Worm (Caenorhabditis elegans): Measurements from ENCODE around the gene msp-57.

The msp-57 gene

DNA sequence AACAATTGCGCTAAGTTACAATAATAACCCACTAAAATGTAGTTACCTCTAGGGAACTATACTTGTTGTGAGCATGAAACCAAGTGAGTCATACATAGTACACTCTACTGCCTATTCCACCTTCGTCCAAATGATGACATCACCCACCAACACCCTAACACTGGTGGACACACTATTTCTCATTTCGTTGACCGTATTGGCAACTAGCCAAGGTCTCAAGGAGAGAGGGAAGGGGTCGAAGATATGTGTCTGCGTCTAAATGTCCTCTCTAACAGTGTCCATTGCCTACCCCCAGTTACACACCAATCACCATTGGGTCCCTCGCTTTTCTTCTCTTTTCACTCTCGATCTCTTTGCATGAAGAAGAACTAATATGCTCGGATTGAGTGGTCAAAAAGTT is 15.5 kb downstream of the msp-57 start (continued):
- no peak for TF ChIP-seq hlh-11 (tag; optimal IDR thresholded peaks at IDR 0.05)
- no peak for TF ChIP-seq zag-1 (tag; optimal IDR thresholded peaks at IDR 0.05)
- TF ChIP-seq cey-2 (tag; optimal IDR thresholded peaks at IDR 0.05; ENCODE audit: borderline replicate concordance, insufficient read depth) = no peak
- TF ChIP-seq nhr-42 (GFP tag; IDR thresholded peaks at IDR 0.05) = no peak
- TF ChIP-seq egl-43 (GFP tag; IDR thresholded peaks at IDR 0.05) = no peak

- TF ChIP-seq mxl-2 (GFP tag; conservative IDR thresholded peaks at IDR 0.05) (no peak), daf-16 (GFP tag; optimal IDR thresholded peaks at IDR 0.05) (peak in 1 of 2 experiments; percentile 32), daf-16 (tag; optimal IDR thresholded peaks at IDR 0.05) (no peak), lsy-2 (tag; optimal IDR thresholded peaks at IDR 0.05) (peak in 1 of 2 experiments; percentile 12), unc-62 (GFP tag; optimal IDR thresholded peaks at IDR 0.05 in 1 of 2) (peak in 1 of 2 experiments; percentile 60), unc-62 (tag; optimal IDR thresholded peaks at IDR 0.05) (no peak), aha-1 (tag) (peak; percentile 88), ZK546.5 (tag; optimal IDR thresholded peaks at IDR 0.05) (no peak)
Measured at ce11 chrIV:5078846-5079245, 16.5 kb downstream of the msp-57 start.

ce11 chrIV:5081122-5081521 is 18.7 kb downstream of the msp-57 start:
- peak; percentile 41 for TF ChIP-seq mep-1 (tag; optimal IDR thresholded peaks at IDR 0.05)
- TF ChIP-seq nhr-41 (GFP tag; IDR thresholded peaks at IDR 0.05) = no peak
- TF ChIP-seq dmd-6 (GFP tag; IDR thresholded peaks at IDR 0.05) = no peak
- no peak for TF ChIP-seq nhr-42 (GFP tag; IDR thresholded peaks at IDR 0.05)
- peak in 1 of 2 experiments; percentile 0 for TF ChIP-seq lsy-2 (tag; optimal IDR thresholded peaks at IDR 0.05)
- no peak for TF ChIP-seq R02D3.7 (tag; optimal IDR thresholded peaks at IDR 0.05)
- no peak for TF ChIP-seq F37D6.2 (tag; optimal IDR thresholded peaks at IDR 0.05)
- no peak for TF ChIP-seq nhr-48 (tag; optimal IDR thresholded peaks at IDR 0.05)
- no peak for TF ChIP-seq mxl-2 (GFP tag; conservative IDR thresholded peaks at IDR 0.05)
- TF ChIP-seq hlh-11 (tag; optimal IDR thresholded peaks at IDR 0.05) = no peak
- TF ChIP-seq egl-27 (tag; optimal IDR thresholded peaks at IDR 0.05) = no peak
- TF ChIP-seq saeg-2 (GFP tag; IDR thresholded peaks at IDR 0.05) = no peak
- TF ChIP-seq fkh-10 (GFP tag; optimal IDR thresholded peaks at IDR 0.05) = no peak
- no peak for TF ChIP-seq ceh-82 (tag; optimal IDR thresholded peaks at IDR 0.05)
- peak; percentile 3 for TF ChIP-seq hlh-30 (tag; optimal IDR thresholded peaks at IDR 0.05; ENCODE audit: insufficient read depth)
- no peak for TF ChIP-seq aly-2 (tag; optimal IDR thresholded peaks at IDR 0.05)
- TF ChIP-seq snpc-4 (tag; optimal IDR thresholded peaks at IDR 0.05) = no peak
- no peak for TF ChIP-seq F10B5.3 (tag; optimal IDR thresholded peaks at IDR 0.05)
- no peak for TF ChIP-seq mdl-1 (tag; optimal IDR thresholded peaks at IDR 0.05)
- no peak for TF ChIP-seq jun-1 (tag; optimal IDR thresholded peaks at IDR 0.05)
- no peak for TF ChIP-seq ztf-11 (tag; optimal IDR thresholded peaks at IDR 0.05)
- no peak for TF ChIP-seq ZK546.5 (tag; optimal IDR thresholded peaks at IDR 0.05)
- no peak for TF ChIP-seq T20F7.1 (GFP tag; optimal IDR thresholded peaks at IDR 0.05)
- TF ChIP-seq tag-97 (GFP tag; IDR thresholded peaks at IDR 0.05) = no peak
- TF ChIP-seq ceh-20 (GFP tag; IDR thresholded peaks at IDR 0.05) = no peak
- TF ChIP-seq nhr-6 (tag; optimal IDR thresholded peaks at IDR 0.05) = no peak
- TF ChIP-seq set-16 (GFP tag; IDR thresholded peaks at IDR 0.05) = no peak
- no peak for TF ChIP-seq pha-4 (GFP tag; IDR thresholded peaks at IDR 0.05)
- TF ChIP-seq pha-4 (tag; optimal IDR thresholded peaks at IDR 0.05) = no peak
- TF ChIP-seq nhr-111 (GFP tag; optimal IDR thresholded peaks at IDR 0.05) = no peak
- no peak for TF ChIP-seq daf-16 (GFP tag; optimal IDR thresholded peaks at IDR 0.05)
- no peak for TF ChIP-seq daf-16 (tag; optimal IDR thresholded peaks at IDR 0.05)
- no peak for TF ChIP-seq zip-11 (GFP tag; IDR thresholded peaks at IDR 0.05)
- peak; percentile 48; the same call in 1 of the 2 replicates for TF ChIP-seq hmg-1.1 (GFP tag; IDR thresholded peaks at IDR 0.05)
- TF ChIP-seq zip-2 (tag; optimal IDR thresholded peaks at IDR 0.05) = no peak
- TF ChIP-seq egl-43 (GFP tag; IDR thresholded peaks at IDR 0.05) = no peak
- TF ChIP-seq hif-1 (tag; optimal IDR thresholded peaks at IDR 0.05) = peak in 1 of 2 experiments; percentile 9
- no peak for TF ChIP-seq arid-1 (GFP tag; conservative IDR thresholded peaks at IDR 0.05)
- TF ChIP-seq rbr-2 (tag; optimal IDR thresholded peaks at IDR 0.05) = peak; percentile 63
- TF ChIP-seq aha-1 (tag) = peak; percentile 45
- TF ChIP-seq ceh-28 (tag; optimal IDR thresholded peaks at IDR 0.05) = no peak
- TF ChIP-seq zfp-3 (GFP tag; conservative IDR thresholded peaks at IDR 0.05) = no peak
- TF ChIP-seq vab-7 (GFP tag; IDR thresholded peaks at IDR 0.05) = no peak
- TF ChIP-seq lin-29 (GFP tag; IDR thresholded peaks at IDR 0.05) = no peak
